Fruit fly (Drosophila melanogaster) whole organism, embryonic: ENCODE data around the gene jim.

ENCODE experiments used
- ATbp ChIP-seq: fragments of 200-800 bp; sonication (Bioruptor generic); optimal IDR thresholded peaks from 2 replicates; lab custom pipeline; 2017; ENCODE audit warnings: missing biosample characterization, mild to moderate bottlenecking, missing genetic modification characterization, missing genetic modification reagents
- Atf6 ChIP-seq: fragments of 200-800 bp; sonication (Bioruptor generic); IDR thresholded peaks from 2 replicates; pipeline ENCODE4 v1.3.6; 2022; ENCODE audit warnings: missing biosample characterization, missing genetic modification characterization
- CG10431 ChIP-seq: fragments of 200-800 bp; sonication (Bioruptor generic); optimal IDR thresholded peaks from 3 replicates; lab custom pipeline; 2018; ENCODE audit warnings: missing biosample characterization, mild to moderate bottlenecking, missing genetic modification characterization
- CG10543 ChIP-seq: fragments of 200-800 bp; sonication (Bioruptor generic); optimal IDR thresholded peaks from 3 replicates; lab custom pipeline; 2017; ENCODE audit warnings: missing biosample characterization, mild to moderate bottlenecking, missing genetic modification characterization, moderate library complexity
- CG10654 ChIP-seq: fragments of 200-800 bp; sonication (Bioruptor generic); optimal IDR thresholded peaks from 2 replicates; lab custom pipeline; 2016; ENCODE audit warnings: missing biosample characterization, missing genetic modification characterization
- CG10959 ChIP-seq: fragments of 200-800 bp; sonication (Bioruptor generic); IDR thresholded peaks from 2 replicates; pipeline ENCODE4 v1.3.6; 2022; ENCODE audit warnings: missing biosample characterization, missing genetic modification characterization
- CG12071 ChIP-seq: fragments of 200-800 bp; sonication (Bioruptor generic); optimal IDR thresholded peaks from 3 replicates; lab custom pipeline; 2018; ENCODE audit warnings: missing biosample characterization, mild to moderate bottlenecking, missing genetic modification characterization
- CG12104 ChIP-seq: fragments of 200-800 bp; sonication (Bioruptor generic); optimal IDR thresholded peaks from 3 replicates; lab custom pipeline; 2016; ENCODE audit warnings: missing biosample characterization, missing genetic modification characterization
- CG13296 ChIP-seq: fragments of 200-800 bp; sonication (Bioruptor generic); optimal IDR thresholded peaks from 3 replicates; lab custom pipeline; 2018; ENCODE audit warnings: missing biosample characterization, mild to moderate bottlenecking, missing genetic modification characterization
- CG13624 ChIP-seq: fragments of 200-800 bp; sonication (Bioruptor generic); optimal IDR thresholded peaks from 2 replicates; lab custom pipeline; 2016; ENCODE audit warnings: missing biosample characterization, missing genetic modification characterization
- CG14860 ChIP-seq: fragments of 200-800 bp; sonication (Bioruptor generic); IDR thresholded peaks from 3 replicates; pipeline ENCODE4 v1.3.6; 2022; ENCODE audit warnings: missing biosample characterization, missing genetic modification characterization; ENCODE audit not compliant: partially characterized antibody
- CG17359 ChIP-seq: fragments of 200-800 bp; sonication (Bioruptor generic); optimal IDR thresholded peaks from 3 replicates; lab custom pipeline; 2018; ENCODE audit warnings: missing biosample characterization, mild to moderate bottlenecking, missing genetic modification characterization, moderate library complexity
- CG31365 ChIP-seq: fragments of 200-800 bp; sonication (Bioruptor generic); optimal IDR thresholded peaks from 2 replicates; lab custom pipeline; 2018; ENCODE audit warnings: missing biosample characterization, mild to moderate bottlenecking, missing genetic modification characterization
- CG3163 ChIP-seq: fragments of 200-800 bp; sonication (Bioruptor generic); optimal IDR thresholded peaks from 3 replicates; lab custom pipeline; 2016; ENCODE audit warnings: missing biosample characterization, missing genetic modification characterization
- CG32532 ChIP-seq: fragments of 200-800 bp; sonication (Bioruptor generic); IDR thresholded peaks from 2 replicates; pipeline ENCODE4 v1.3.6; 2022; ENCODE audit warnings: missing biosample characterization, missing genetic modification characterization
- CG3281 ChIP-seq: fragments of 200-800 bp; sonication (Bioruptor generic); optimal IDR thresholded peaks from 3 replicates; lab custom pipeline; 2017; ENCODE audit warnings: missing biosample characterization, mild to moderate bottlenecking, missing genetic modification characterization
- CG34376 ChIP-seq: fragments of 200-800 bp; sonication (Bioruptor generic); optimal IDR thresholded peaks from 2 replicates; lab custom pipeline; 2018; ENCODE audit warnings: missing biosample characterization, mild to moderate bottlenecking, missing genetic modification characterization
- CG6765 ChIP-seq: fragments of 200-800 bp; sonication (Bioruptor generic); optimal IDR thresholded peaks from 3 replicates; lab custom pipeline; 2017; ENCODE audit warnings: missing biosample characterization, mild to moderate bottlenecking, missing genetic modification characterization
- CG6854 ChIP-seq: fragments of 200-800 bp; sonication (Bioruptor generic); optimal IDR thresholded peaks from 3 replicates; lab custom pipeline; 2017; ENCODE audit warnings: missing biosample characterization, mild to moderate bottlenecking, missing genetic modification characterization
- CG7987 ChIP-seq: fragments of 200-800 bp; sonication (Bioruptor generic); optimal IDR thresholded peaks from 2 replicates; lab custom pipeline; 2018; ENCODE audit warnings: missing biosample characterization, mild to moderate bottlenecking, missing genetic modification characterization, moderate library complexity
- CG8281 ChIP-seq: fragments of 200-800 bp; sonication (Bioruptor generic); optimal IDR thresholded peaks from 2 replicates; lab custom pipeline; 2018; ENCODE audit warnings: missing biosample characterization, mild to moderate bottlenecking, missing genetic modification characterization, moderate library complexity
- CG8290 ChIP-seq, 3 experiments: fragments of 200-800 bp; sonication (Bioruptor generic); optimal IDR thresholded peaks; 2 replicates each; lab custom pipeline; 2016 to 2019; ENCODE audit warnings: missing biosample characterization in 3 of 3, missing genetic modification characterization in 3 of 3, mild to moderate bottlenecking in 2 of 3, moderate library complexity in 1 of 3
- CG8765 ChIP-seq: fragments of 200-800 bp; sonication (Bioruptor generic); IDR thresholded peaks from 2 replicates; pipeline ENCODE4 v1.3.6; 2022; ENCODE audit warnings: missing biosample characterization, missing genetic modification characterization
- Dbx ChIP-seq: fragments of 200-800 bp; sonication (Bioruptor generic); IDR thresholded peaks from 3 replicates; pipeline ENCODE4 v1.3.6; 2022; ENCODE audit warnings: missing biosample characterization, missing genetic modification characterization
- Doc3 ChIP-seq: fragments of 200-800 bp; sonication (Bioruptor generic); IDR thresholded peaks from 3 replicates; pipeline ENCODE4 v1.3.6; 2022; ENCODE audit warnings: missing biosample characterization, missing genetic modification characterization; ENCODE audit not compliant: partially characterized antibody
- Ets65A ChIP-seq: fragments of 200-800 bp; sonication (Bioruptor generic); peaks from one replicate; lab custom pipeline; 2016; ENCODE audit warnings: missing biosample characterization, missing genetic modification characterization
- Hsf ChIP-seq: fragments of 200-800 bp; sonication (Bioruptor generic); optimal IDR thresholded peaks from 3 replicates; lab custom pipeline; 2016; ENCODE audit warnings: missing biosample characterization, missing genetic modification characterization
- MTF-1 ChIP-seq: fragments of 200-800 bp; sonication (Bioruptor generic); optimal IDR thresholded peaks from 2 replicates; lab custom pipeline; 2018; ENCODE audit warnings: missing biosample characterization, mild to moderate bottlenecking, missing genetic modification characterization, borderline replicate concordance
- Med ChIP-seq: fragments of 200-800 bp; sonication (Bioruptor generic); peaks from one replicate; lab custom pipeline; 2016; ENCODE audit warnings: missing biosample characterization, missing genetic modification characterization, mild to moderate bottlenecking, inconsistent platforms, moderate library complexity
- YL-1 ChIP-seq: fragments of 200-800 bp; sonication (Bioruptor generic); optimal IDR thresholded peaks from 3 replicates; lab custom pipeline; 2017; ENCODE audit warnings: missing biosample characterization, mild to moderate bottlenecking, missing genetic modification characterization
- az2 ChIP-seq: fragments of 200-800 bp; sonication (Bioruptor generic); optimal IDR thresholded peaks from 3 replicates; lab custom pipeline; 2016; ENCODE audit warnings: missing biosample characterization, missing genetic modification characterization
- bcd ChIP-seq: fragments of 200-800 bp; sonication (Bioruptor generic); optimal IDR thresholded peaks from 2 replicates; lab custom pipeline; 2017; ENCODE audit warnings: missing biosample characterization, mild to moderate bottlenecking, missing genetic modification characterization
- corto ChIP-seq: fragments of 200-800 bp; sonication (Bioruptor generic); optimal IDR thresholded peaks from 2 replicates; lab custom pipeline; 2016; ENCODE audit warnings: missing biosample characterization, mild to moderate bottlenecking, missing genetic modification characterization, moderate library complexity
- crol ChIP-seq: fragments of 200-800 bp; sonication (Bioruptor generic); IDR thresholded peaks from 2 replicates; pipeline ENCODE4 v1.3.6; 2022; ENCODE audit warnings: missing biosample characterization, missing genetic modification characterization
- fd102C ChIP-seq: fragments of 200-800 bp; sonication (Bioruptor generic); optimal IDR thresholded peaks from 2 replicates; lab custom pipeline; 2018; ENCODE audit warnings: missing biosample characterization, mild to moderate bottlenecking, missing genetic modification characterization, moderate library complexity
- gro ChIP-seq: fragments of 200-800 bp; sonication (Bioruptor generic); optimal IDR thresholded peaks from 2 replicates; lab custom pipeline; 2016; ENCODE audit warnings: missing biosample characterization, missing genetic modification characterization
- hkb ChIP-seq, 2 experiments: fragments of 200-800 bp in 1 of 2; fragments of >200 bp in 1 of 2; sonication (Bioruptor generic) in 1 of 2; IDR thresholded peaks in 1 of 2; optimal IDR thresholded peaks in 1 of 2; 2 replicates each; pipeline versions ENCODE4 v1.3.6 to Lab custom; 2017 to 2022; ENCODE audit warnings: missing biosample characterization in 1 of 2, missing genetic modification characterization in 1 of 2
- nau ChIP-seq: fragments of 200-800 bp; sonication (Bioruptor generic); optimal IDR thresholded peaks from 3 replicates; lab custom pipeline; 2017; ENCODE audit warnings: missing biosample characterization, mild to moderate bottlenecking, missing genetic modification characterization, missing genetic modification reagents
- onecut ChIP-seq: fragments of 200-800 bp; sonication (Bioruptor generic); IDR thresholded peaks from 2 replicates; pipeline ENCODE4 v1.3.6; 2022; ENCODE audit warnings: missing biosample characterization, missing genetic modification characterization
- scrt ChIP-seq: fragments of 200-800 bp; sonication (Bioruptor generic); optimal IDR thresholded peaks from 2 replicates; lab custom pipeline; 2018; ENCODE audit warnings: missing biosample characterization, mild to moderate bottlenecking, missing genetic modification characterization, moderate library complexity
- sd ChIP-seq: fragments of 200-800 bp; sonication (Bioruptor generic); optimal IDR thresholded peaks from 3 replicates; lab custom pipeline; 2018; ENCODE audit warnings: missing biosample characterization, mild to moderate bottlenecking, missing genetic modification characterization, moderate library complexity
- sqz ChIP-seq: fragments of 200-800 bp; sonication (Bioruptor generic); optimal IDR thresholded peaks from 3 replicates; lab custom pipeline; 2018; ENCODE audit warnings: missing biosample characterization, mild to moderate bottlenecking, missing genetic modification characterization
- ssp ChIP-seq: fragments of 200-800 bp; sonication (Bioruptor generic); IDR thresholded peaks from 2 replicates; pipeline ENCODE4 v1.3.6; 2022; ENCODE audit warnings: missing biosample characterization, missing genetic modification characterization
- stc ChIP-seq: fragments of 200-800 bp; sonication (Bioruptor generic); IDR thresholded peaks from 2 replicates; pipeline ENCODE4 v1.3.6; 2022; ENCODE audit warnings: missing biosample characterization, missing genetic modification characterization
- tio ChIP-seq: fragments of 200-800 bp; sonication (Bioruptor generic); optimal IDR thresholded peaks from 2 replicates; lab custom pipeline; 2017; ENCODE audit warnings: missing biosample characterization, missing genetic modification characterization, inconsistent platforms
- unc-4 ChIP-seq: fragments of 200-800 bp; sonication (Bioruptor generic); IDR thresholded peaks from 2 replicates; pipeline ENCODE4 v1.3.6; 2022; ENCODE audit warnings: missing biosample characterization, missing genetic modification characterization; ENCODE audit not compliant: partially characterized antibody
- vvl ChIP-seq: fragments of 200-800 bp; sonication (Bioruptor generic); IDR thresholded peaks from 2 replicates; pipeline ENCODE4 v1.3.6; 2022; ENCODE audit warnings: missing biosample characterization, missing genetic modification characterization
- z ChIP-seq: fragments of 200-800 bp; sonication (Bioruptor generic); IDR thresholded peaks from 3 replicates; pipeline ENCODE4 v1.3.6; 2022; ENCODE audit warnings: missing biosample characterization, missing genetic modification characterization

Gene jim

DNA sequence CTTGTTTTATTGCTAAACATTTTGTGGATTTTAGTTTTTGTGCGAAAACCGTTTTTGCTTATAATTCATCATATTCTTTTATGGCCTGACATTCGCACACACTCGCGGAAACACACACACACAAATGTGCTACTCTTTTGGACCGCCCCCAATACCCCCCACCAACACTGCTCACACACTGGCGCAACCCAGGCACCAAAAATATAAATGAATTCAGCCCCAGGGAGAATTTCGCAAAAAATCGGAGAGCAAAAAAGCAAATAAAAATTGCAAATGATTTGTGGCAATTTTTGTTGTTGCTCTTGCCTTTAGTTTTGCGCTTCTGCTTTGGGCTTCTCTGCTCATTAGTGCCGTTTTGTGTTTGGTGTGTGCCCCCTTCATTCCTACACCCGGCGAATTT lies 11.8 kb downstream of the jim start (continued):
- TF ChIP-seq Hsf (no peak), Ets65A (GFP tag; lab: Kevin White, UChicago) (peak; percentile 1), Doc3 (GFP tag; lab: Robert Waterston, UW) (no peak), CG10431 (GFP tag; lab: Kevin White, UChicago) (no peak), crol (GFP tag; lab: Robert Waterston, UW) (0 out of 2 replicates have a peak, but pooled peaks have one; percentile 11), CG12104 (GFP tag; lab: Kevin White, UChicago) (no peak), unc-4 (no peak), nau (GFP tag; lab: Kevin White, UChicago) (no peak), gro (GFP tag; lab: Kevin White, UChicago) (no peak), corto (peak; percentile 33), vvl (GFP tag; lab: Robert Waterston, UW) (no peak), CG8281 (no peak), bcd (GFP tag; lab: Kevin White, UChicago) (no peak), az2 (no peak)

DNA sequence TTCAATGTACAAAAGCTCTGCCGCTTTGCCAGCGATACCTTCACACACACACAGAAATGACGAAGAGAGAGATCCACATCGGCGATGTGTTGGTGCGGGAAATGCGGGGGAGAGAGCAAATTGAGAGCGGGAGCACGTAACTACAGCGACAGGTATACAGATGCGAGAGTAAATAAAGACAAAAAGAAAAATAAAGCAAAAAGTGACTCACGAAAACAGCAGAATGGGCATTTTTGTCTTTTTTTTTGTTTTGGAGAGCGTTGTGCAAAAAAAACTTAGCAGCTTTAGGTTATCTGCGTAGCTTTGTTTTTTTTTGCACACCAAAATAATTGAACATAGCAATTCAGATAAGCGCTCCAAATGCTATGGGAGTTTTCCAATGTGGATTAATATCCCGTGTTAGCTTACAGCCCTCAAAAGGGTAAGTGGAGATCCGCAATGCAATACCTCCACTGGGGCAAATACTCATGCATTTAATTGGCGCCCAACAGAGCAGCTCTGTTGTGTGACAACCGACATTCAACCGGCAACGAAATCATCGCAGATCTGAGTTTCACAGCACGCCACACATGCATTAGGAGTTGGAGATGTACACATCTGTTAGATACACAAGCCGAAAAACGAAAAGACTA lies 12.3 kb downstream of the jim start:
- TF ChIP-seq Med (peak; percentile 68), sd (tag; lab: Kevin White, UChicago) (peak; percentile 56), CG12071 (GFP tag; lab: Kevin White, UChicago) (peak; percentile 29), CG8765 (GFP tag; lab: Robert Waterston, UW) (no peak), fd102C (GFP tag; lab: Kevin White, UChicago) (no peak), CG14860 (GFP tag; lab: Robert Waterston, UW) (no peak), CG3281 (peak; percentile 15), MTF-1 (peak; percentile 10), CG10959 (GFP tag; lab: Robert Waterston, UW) (no peak), CG34376 (peak; percentile 25), CG13296 (GFP tag; lab: Kevin White, UChicago) (peak; percentile 55), CG7987 (GFP tag; lab: Kevin White, UChicago) (peak; percentile 1), hkb (optimal IDR thresholded peaks at IDR 0.05; lab: Kevin White, UChicago) (no peak), hkb (GFP tag; IDR thresholded peaks at IDR 0.05; lab: Robert Waterston, UW) (0 out of 2 replicates have a peak, but pooled peaks have one; percentile 16), corto (peak; percentile 89), CG10543 (peak; percentile 27), CG32532 (GFP tag; lab: Robert Waterston, UW) (peak; percentile 59; the same call in 1 of the 2 replicates), CG13624 (GFP tag; lab: Kevin White, UChicago) (peak; percentile 22), z (GFP tag; lab: Robert Waterston, UW) (0 out of 3 replicates have a peak, but pooled peaks have one; percentile 7), sqz (GFP tag; lab: Kevin White, UChicago) (peak; percentile 25), ssp (GFP tag; lab: Robert Waterston, UW) (peak; percentile 43; the same call in 1 of the 2 replicates), CG10654 (GFP tag; lab: Kevin White, UChicago) (no peak), Atf6 (peak; percentile 46), tio (GFP tag; lab: Kevin White, UChicago) (no peak), CG3163 (peak; percentile 69), Dbx (GFP tag; lab: Robert Waterston, UW) (peak; percentile 38; the same call in 1 of the 3 replicates), CG6854 (GFP tag; lab: Kevin White, UChicago) (no peak), scrt (GFP tag; lab: Kevin White, UChicago) (peak; percentile 18), stc (GFP tag; lab: Robert Waterston, UW) (peak; percentile 17; the same call in 1 of the 2 replicates), CG17359 (tag; lab: Kevin White, UChicago) (peak; percentile 18), CG8290 (GFP tag; optimal IDR thresholded peaks at IDR 0.05; lab: Kevin White, UChicago) (no peak), CG8290 (tag; optimal IDR thresholded peaks at IDR 0.05; lab: Kevin White, UChicago) (peak in 1 of 2 experiments; percentile 51), CG6765 (GFP tag; lab: Kevin White, UChicago) (no peak), onecut (peak; percentile 5; the same call in 1 of the 2 replicates), CG31365 (no peak), YL-1 (GFP tag; lab: Kevin White, UChicago) (peak; percentile 10), ATbp (no peak)
